Fruit fly (Drosophila melanogaster) whole organism, embryonic: Measurements from ENCODE around the gene CG6659.

Source experiments
- Awh ChIP-seq: fragments of 200-800 bp; sonication (Bioruptor generic); IDR thresholded peaks from 2 replicates; pipeline ENCODE4, ENCODE4 v1.3.6; 2022; ENCODE audit warnings: missing biosample characterization, missing genetic modification characterization
- CG10147 ChIP-seq: fragments of 200-800 bp; sonication (Bioruptor generic); optimal IDR thresholded peaks from 2 replicates; lab custom pipeline; 2019; ENCODE audit warnings: missing biosample characterization, mild to moderate bottlenecking, missing genetic modification characterization, moderate library complexity
- CG10543 ChIP-seq: fragments of 200-800 bp; sonication (Bioruptor generic); optimal IDR thresholded peaks from 3 replicates; lab custom pipeline; 2017; ENCODE audit warnings: missing biosample characterization, mild to moderate bottlenecking, missing genetic modification characterization, moderate library complexity
- CG10979 ChIP-seq: fragments of 200-800 bp; sonication (Bioruptor generic); optimal IDR thresholded peaks from 2 replicates; lab custom pipeline; 2018; ENCODE audit warnings: missing biosample characterization, mild to moderate bottlenecking, missing genetic modification characterization, moderate library complexity
- CG12659 ChIP-seq: fragments of 200-800 bp; sonication (Bioruptor generic); optimal IDR thresholded peaks from 3 replicates; lab custom pipeline; 2017; ENCODE audit warnings: mild to moderate bottlenecking, missing biosample characterization, missing genetic modification reagents, missing genetic modification characterization
- CG12769 ChIP-seq: fragments of 200-800 bp; sonication (Bioruptor generic); optimal IDR thresholded peaks from 2 replicates; lab custom pipeline; 2019; ENCODE audit warnings: missing biosample characterization, mild to moderate bottlenecking, missing genetic modification characterization, moderate library complexity
- CG14014 ChIP-seq: fragments of 200-800 bp; sonication (Bioruptor generic); IDR thresholded peaks from 2 replicates; pipeline ENCODE4 v1.3.6; 2022; ENCODE audit warnings: missing biosample characterization, missing genetic modification characterization
- CG15269 ChIP-seq: fragments of 200-800 bp; sonication (Bioruptor generic); optimal IDR thresholded peaks from 2 replicates; lab custom pipeline; 2018; ENCODE audit warnings: missing biosample characterization, mild to moderate bottlenecking, missing genetic modification characterization, moderate library complexity
- CG3065 ChIP-seq: fragments of 200-800 bp; sonication (Bioruptor generic); optimal IDR thresholded peaks from 2 replicates; lab custom pipeline; 2016; ENCODE audit warnings: missing biosample characterization, missing genetic modification characterization
- CG6689 ChIP-seq: fragments of 200-800 bp; sonication (Bioruptor generic); IDR thresholded peaks from 2 replicates; pipeline ENCODE4 v1.3.6; 2022; ENCODE audit warnings: missing biosample characterization, missing genetic modification characterization
- CG8388 ChIP-seq: fragments of 200-800 bp; sonication (Bioruptor generic); optimal IDR thresholded peaks from 2 replicates; lab custom pipeline; 2019; ENCODE audit warnings: missing biosample characterization, mild to moderate bottlenecking, missing genetic modification characterization, moderate library complexity
- Ets65A ChIP-seq: fragments of 200-800 bp; sonication (Bioruptor generic); peaks from one replicate; lab custom pipeline; 2016; ENCODE audit warnings: missing biosample characterization, missing genetic modification characterization
- Med ChIP-seq: fragments of 200-800 bp; sonication (Bioruptor generic); peaks from one replicate; lab custom pipeline; 2016; ENCODE audit warnings: missing biosample characterization, missing genetic modification characterization, mild to moderate bottlenecking, inconsistent platforms, moderate library complexity
- Mes4 ChIP-seq: fragments of 200-800 bp; sonication (Bioruptor generic); optimal IDR thresholded peaks from 2 replicates; lab custom pipeline; 2016; ENCODE audit warnings: missing biosample characterization, missing genetic modification characterization
- Myb ChIP-seq: fragments of 200-800 bp; sonication (Bioruptor generic); optimal IDR thresholded peaks from 2 replicates; lab custom pipeline; 2016; ENCODE audit warnings: missing biosample characterization, missing genetic modification characterization
- Pdp1 ChIP-seq, 2 experiments: fragments of 200-800 bp; sonication (Bioruptor generic); optimal IDR thresholded peaks; 3 replicates each; lab custom pipeline; 2016; ENCODE audit warnings: missing biosample characterization in 2 of 2, missing genetic modification characterization in 2 of 2, mild to moderate bottlenecking in 1 of 2, moderate library complexity in 1 of 2
- Sry-β ChIP-seq: fragments of 200-800 bp; sonication (Bioruptor generic); optimal IDR thresholded peaks from 2 replicates; lab custom pipeline; 2018; ENCODE audit warnings: missing biosample characterization, mild to moderate bottlenecking, missing genetic modification characterization, moderate library complexity
- Sry-δ ChIP-seq: fragments of 200-800 bp; sonication (Bioruptor generic); optimal IDR thresholded peaks from 2 replicates; lab custom pipeline; 2016; ENCODE audit warnings: missing biosample characterization, missing genetic modification characterization
- cad ChIP-seq: fragments of >200 bp; optimal IDR thresholded peaks from 2 replicates; lab custom pipeline; 2017; ENCODE audit warnings: missing biosample characterization, missing genetic modification characterization
- chinmo ChIP-seq: fragments of 200-800 bp; sonication (Bioruptor generic); IDR thresholded peaks from 4 replicates; pipeline ENCODE4 v1.3.6; 2022; ENCODE audit warnings: missing biosample characterization, missing genetic modification characterization; ENCODE audit not compliant: partially characterized antibody
- chm ChIP-seq: fragments of 200-800 bp; sonication (Bioruptor generic); IDR thresholded peaks from 2 replicates; pipeline ENCODE4 v1.3.6; 2022; ENCODE audit warnings: missing biosample characterization, missing genetic modification characterization
- crol ChIP-seq: fragments of 200-800 bp; sonication (Bioruptor generic); IDR thresholded peaks from 2 replicates; pipeline ENCODE4 v1.3.6; 2022; ENCODE audit warnings: missing biosample characterization, missing genetic modification characterization
- ftz-f1 ChIP-seq: fragments of 200-800 bp; sonication (Bioruptor generic); optimal IDR thresholded peaks from 2 replicates; lab custom pipeline; 2016; ENCODE audit warnings: missing biosample characterization, missing genetic modification characterization
- luna ChIP-seq: fragments of 200-800 bp; sonication (Bioruptor generic); optimal IDR thresholded peaks from 2 replicates; lab custom pipeline; 2016; ENCODE audit warnings: missing biosample characterization, missing genetic modification characterization
- nom ChIP-seq: fragments of 200-800 bp; sonication (Bioruptor generic); optimal IDR thresholded peaks from 2 replicates; lab custom pipeline; 2017; ENCODE audit warnings: missing biosample characterization, missing genetic modification characterization, mild to moderate bottlenecking, moderate library complexity, missing genetic modification reagents
- oc ChIP-seq: fragments of 200-800 bp; sonication (Bioruptor generic); optimal IDR thresholded peaks from 2 replicates; lab custom pipeline; 2018; ENCODE audit warnings: missing biosample characterization, mild to moderate bottlenecking, missing genetic modification characterization, moderate library complexity
- org-1 ChIP-seq: fragments of 200-800 bp; sonication (Bioruptor generic); optimal IDR thresholded peaks from 2 replicates; lab custom pipeline; 2017; ENCODE audit warnings: missing biosample characterization, missing genetic modification characterization
- pnt ChIP-seq: fragments of 200-800 bp; sonication (Bioruptor generic); optimal IDR thresholded peaks from 3 replicates; lab custom pipeline; 2016; ENCODE audit warnings: missing biosample characterization, missing genetic modification characterization
- psq ChIP-seq: fragments of 200-800 bp; sonication (Bioruptor generic); optimal IDR thresholded peaks from 2 replicates; lab custom pipeline; 2017; ENCODE audit warnings: missing biosample characterization, missing genetic modification characterization
- pum ChIP-seq: fragments of 200-800 bp; sonication (Bioruptor generic); optimal IDR thresholded peaks from 2 replicates; lab custom pipeline; 2016; ENCODE audit warnings: missing biosample characterization, missing genetic modification characterization
- pzg ChIP-seq: fragments of 200-800 bp; sonication (Bioruptor generic); optimal IDR thresholded peaks from 3 replicates; lab custom pipeline; 2018; ENCODE audit warnings: missing biosample characterization, mild to moderate bottlenecking, missing genetic modification characterization, moderate library complexity
- sd ChIP-seq: fragments of 200-800 bp; sonication (Bioruptor generic); optimal IDR thresholded peaks from 3 replicates; lab custom pipeline; 2018; ENCODE audit warnings: missing biosample characterization, mild to moderate bottlenecking, missing genetic modification characterization, moderate library complexity
- vvl ChIP-seq: fragments of 200-800 bp; sonication (Bioruptor generic); IDR thresholded peaks from 2 replicates; pipeline ENCODE4 v1.3.6; 2022; ENCODE audit warnings: missing biosample characterization, missing genetic modification characterization

Gene CG6659

dm6 chrX:18702245-18702644 is 45.2 kb upstream of the CG6659 start:
- no peak for TF ChIP-seq CG8388 (GFP tag; lab: Kevin White, UChicago)
- TF ChIP-seq psq (GFP tag; lab: Kevin White, UChicago), result no peak
- TF ChIP-seq Ets65A (GFP tag; lab: Kevin White, UChicago), result peak; percentile 54
- TF ChIP-seq Mes4, result no peak

dm6 chrX:18701752-18702151 is 44.7 kb upstream of the CG6659 start:
- no peak for TF ChIP-seq CG14014 (GFP tag; lab: Robert Waterston, UW)
- peak; percentile 32; the same call in 1 of the 2 replicates for TF ChIP-seq vvl (GFP tag; lab: Robert Waterston, UW)
- no peak for TF ChIP-seq pzg (GFP tag; lab: Kevin White, UChicago)
- TF ChIP-seq nom (GFP tag; lab: Kevin White, UChicago), result peak; percentile 43
- TF ChIP-seq chm, result no peak
- no peak for TF ChIP-seq pum
- no peak for TF ChIP-seq CG6689 (GFP tag; lab: Robert Waterston, UW)
- 0 out of 4 replicates have a peak, but pooled peaks have one; percentile 38 for TF ChIP-seq chinmo (GFP tag; lab: Robert Waterston, UW)
- no peak for TF ChIP-seq CG12659
- TF ChIP-seq, all 482 proteins: peak for 3

dm6 chrX:18700586-18700985 is 43.5 kb upstream of the CG6659 start:
- no peak for TF ChIP-seq Awh (GFP tag; lab: Robert Waterston, UW)
- peak; percentile 34 for TF ChIP-seq CG10543 (GFP tag; lab: Kevin White, UChicago)
- TF ChIP-seq chinmo (GFP tag; lab: Robert Waterston, UW), result 0 out of 4 replicates have a peak, but pooled peaks have one; percentile 56
- TF ChIP-seq Med (GFP tag; lab: Kevin White, UChicago), result peak; percentile 5
- peak; percentile 22 for TF ChIP-seq ftz-f1 (GFP tag; lab: Kevin White, UChicago)
- TF ChIP-seq Sry-β (GFP tag; lab: Kevin White, UChicago), result no peak
- TF ChIP-seq CG12769 (tag; lab: Kevin White, UChicago), result peak; percentile 23
- peak in 1 of 2 experiments; percentile 65 for TF ChIP-seq Pdp1 (GFP tag; optimal IDR thresholded peaks at IDR 0.05; lab: Kevin White, UChicago)

DNA sequence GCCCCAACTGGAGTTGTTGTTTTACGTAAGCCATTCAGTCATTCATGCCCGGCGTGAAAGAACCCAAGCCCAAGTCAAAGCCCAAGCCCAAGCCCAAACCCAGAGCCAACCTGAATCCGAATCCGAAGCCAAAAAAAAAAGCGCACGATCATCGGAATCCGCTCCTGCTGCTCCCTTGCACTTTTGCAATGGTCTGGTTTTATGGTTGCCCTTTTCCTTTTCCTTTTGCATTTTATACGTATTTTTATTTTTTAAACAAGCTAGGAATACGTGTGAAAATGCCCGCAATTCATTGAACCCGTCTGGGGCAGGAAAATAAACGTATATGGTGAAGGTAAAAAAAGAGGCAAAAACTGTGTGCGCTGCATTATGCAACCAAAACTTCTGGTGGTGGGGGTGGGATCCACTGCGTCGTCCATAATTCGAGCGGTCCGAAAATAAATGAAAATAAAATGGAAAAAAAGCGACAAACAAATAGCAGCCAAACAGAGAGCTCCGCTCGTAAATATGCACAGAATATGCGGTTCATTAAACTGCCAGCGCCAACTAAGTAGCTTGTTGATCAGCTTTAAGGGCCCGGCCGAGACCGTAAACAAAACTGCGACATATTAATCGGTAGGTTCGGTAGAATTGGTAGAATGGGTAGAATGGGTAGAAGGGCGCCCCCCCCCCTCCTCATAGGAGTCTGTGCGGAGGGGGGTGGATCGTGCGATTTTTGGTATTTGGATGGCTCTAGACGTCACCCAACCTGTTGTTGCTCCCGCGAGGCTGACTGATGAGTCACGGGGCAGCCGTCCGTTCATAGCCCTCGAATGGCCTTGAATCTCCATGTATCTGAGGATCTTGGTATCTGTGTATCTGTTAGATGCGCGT is 42.4 kb upstream of the CG6659 start:
- no peak for TF ChIP-seq oc (tag; lab: Kevin White, UChicago)
- no peak for TF ChIP-seq cad (GFP tag; lab: Kevin White, UChicago)
- TF ChIP-seq CG12769 (tag; lab: Kevin White, UChicago), result peak; percentile 12
- TF ChIP-seq Sry-δ (GFP tag; lab: Kevin White, UChicago), result no peak
- TF ChIP-seq luna (GFP tag; lab: Kevin White, UChicago), result no peak
- peak; percentile 31; the same call in 1 of the 2 replicates for TF ChIP-seq crol (GFP tag; lab: Robert Waterston, UW)
- no peak for TF ChIP-seq org-1
- TF ChIP-seq Myb (GFP tag; lab: Kevin White, UChicago), result no peak
- TF ChIP-seq sd (tag; lab: Kevin White, UChicago), result peak; percentile 82
- TF ChIP-seq Pdp1 (GFP tag; optimal IDR thresholded peaks at IDR 0.05; lab: Kevin White, UChicago), result peak in 1 of 2 experiments; percentile 39
- no peak for TF ChIP-seq CG10979
- TF ChIP-seq CG3065 (GFP tag; lab: Kevin White, UChicago), result no peak
- TF ChIP-seq chinmo (GFP tag; lab: Robert Waterston, UW), result peak; percentile 68; the same call in 1 of the 4 replicates
- no peak for TF ChIP-seq CG15269 (tag; lab: Kevin White, UChicago)
- peak; percentile 39 for TF ChIP-seq nom (GFP tag; lab: Kevin White, UChicago)
- no peak for TF ChIP-seq CG10147 (GFP tag; lab: Kevin White, UChicago)
- no peak for TF ChIP-seq pnt (GFP tag; lab: Kevin White, UChicago)
